Worm (Caenorhabditis elegans) whole organism, L2 larva: ENCODE data around the gene C01G5.5.
A peak's percentile ranks its signal among the peaks of the same experiment; 100 is the strongest.

ENCODE experiments used
- C34F6.9 ChIP-seq: fragments of 150-350 bp; optimal IDR thresholded peaks from 2 replicates; lab custom pipeline; 2014; ENCODE audit warnings: missing biosample characterization, missing genetic modification characterization
- F13H6.1 ChIP-seq: sonication (generic microtip); optimal IDR thresholded peaks from 2 replicates; lab custom pipeline; 2016; ENCODE audit warnings: missing genetic modification characterization, missing compliant biosample characterization
- R02D3.7 ChIP-seq: fragments of 150-350 bp; optimal IDR thresholded peaks from 2 replicates; lab custom pipeline; 2014; ENCODE audit warnings: missing biosample characterization, missing genetic modification characterization
- Y55F3AM.14 ChIP-seq: fragments of 200-800 bp; sonication (Bioruptor generic); optimal IDR thresholded peaks from 2 replicates; lab custom pipeline; 2018; ENCODE audit warnings: mild to moderate bottlenecking, missing genetic modification characterization, missing compliant biosample characterization
- ZK546.5 ChIP-seq: sonication (generic microtip); optimal IDR thresholded peaks from 2 replicates; lab custom pipeline; 2017; ENCODE audit warnings: missing biosample characterization, missing genetic modification characterization
- alr-1 ChIP-seq: fragments of 150-350 bp; optimal IDR thresholded peaks from 2 replicates; lab custom pipeline; 2014; ENCODE audit warnings: missing biosample characterization, missing genetic modification characterization
- aly-2 ChIP-seq: fragments of 150-350 bp; optimal IDR thresholded peaks from 2 replicates; lab custom pipeline; 2014; ENCODE audit warnings: missing biosample characterization, missing genetic modification characterization
- ama-1 ChIP-seq: fragments of 150-350 bp; optimal IDR thresholded peaks from 2 replicates; lab custom pipeline; 2018; ENCODE audit warnings: inconsistent platforms
- blmp-1 ChIP-seq: sonication (generic microtip); optimal IDR thresholded peaks from 2 replicates; lab custom pipeline; 2017; ENCODE audit warnings: missing genetic modification characterization, mild to moderate bottlenecking, missing compliant biosample characterization, antibody characterized with exemption, moderate library complexity; ENCODE audit not compliant: insufficient read depth
- ceh-16 ChIP-seq: fragments of 150-350 bp; optimal IDR thresholded peaks from 2 replicates; lab custom pipeline; 2014; ENCODE audit warnings: missing biosample characterization, missing genetic modification characterization
- ceh-82 ChIP-seq: fragments of 150-350 bp; optimal IDR thresholded peaks from 2 replicates; lab custom pipeline; 2014; ENCODE audit warnings: missing biosample characterization, missing genetic modification characterization
- crh-2 ChIP-seq: sonication (generic microtip); optimal IDR thresholded peaks from 2 replicates; lab custom pipeline; 2017; ENCODE audit warnings: missing biosample characterization, missing genetic modification characterization
- dmd-4 ChIP-seq: sonication (generic microtip); optimal IDR thresholded peaks from 2 replicates; lab custom pipeline; 2017; ENCODE audit warnings: missing biosample characterization, missing genetic modification characterization
- egl-27 ChIP-seq: sonication (generic microtip); optimal IDR thresholded peaks from 3 replicates; lab custom pipeline; 2017; ENCODE audit warnings: missing biosample characterization, missing genetic modification reagents, missing genetic modification characterization
- elt-1 ChIP-seq: fragments of 150-350 bp; optimal IDR thresholded peaks from 2 replicates; lab custom pipeline; 2014; ENCODE audit warnings: missing biosample characterization, missing genetic modification characterization
- elt-3 ChIP-seq: sonication (generic microtip); optimal IDR thresholded peaks from 2 replicates; lab custom pipeline; 2017; ENCODE audit warnings: missing biosample characterization, missing genetic modification characterization
- fos-1 ChIP-seq: fragments of 150-350 bp; optimal IDR thresholded peaks from 2 replicates; lab custom pipeline; 2014; ENCODE audit warnings: missing biosample characterization, missing genetic modification characterization
- gmeb-1 ChIP-seq: fragments of 150-350 bp; optimal IDR thresholded peaks from 2 replicates; lab custom pipeline; 2014; ENCODE audit warnings: missing biosample characterization, missing genetic modification characterization
- lin-11 ChIP-seq: fragments of 150-350 bp; sonication (generic microtip); optimal IDR thresholded peaks from 2 replicates; lab custom pipeline; 2014; ENCODE audit warnings: missing biosample characterization, missing genetic modification characterization, inconsistent platforms, mixed read lengths
- lin-13 ChIP-seq: fragments of 150-350 bp; optimal IDR thresholded peaks from 2 replicates; lab custom pipeline; 2014; ENCODE audit warnings: missing biosample characterization, missing genetic modification reagents, missing genetic modification characterization
- lin-39 ChIP-seq: fragments of 150-350 bp; optimal IDR thresholded peaks from 2 replicates; lab custom pipeline; 2014; ENCODE audit warnings: missing biosample characterization, missing genetic modification reagents, missing genetic modification characterization
- lsy-2 ChIP-seq, 2 experiments: fragments of 150-350 bp in 1 of 2; sonication (generic microtip) in 1 of 2; optimal IDR thresholded peaks; 2 replicates each; lab custom pipeline; 2014 to 2017; ENCODE audit warnings: missing biosample characterization in 2 of 2, missing genetic modification characterization in 2 of 2
- mab-5 ChIP-seq: fragments of 150-350 bp; optimal IDR thresholded peaks from 2 replicates; lab custom pipeline; 2014; ENCODE audit warnings: missing biosample characterization, missing genetic modification characterization
- mbf-1 ChIP-seq: sonication (generic microtip); optimal IDR thresholded peaks from 2 replicates; lab custom pipeline; 2017; ENCODE audit warnings: missing biosample characterization, missing genetic modification characterization
- mdl-1 ChIP-seq, 2 experiments: fragments of 150-350 bp in 1 of 2; sonication (generic microtip) in 1 of 2; optimal IDR thresholded peaks; 2 replicates each; lab custom pipeline; 2017; ENCODE audit warnings: missing biosample characterization in 2 of 2, missing genetic modification characterization in 2 of 2
- nhr-10 ChIP-seq: sonication (generic microtip); optimal IDR thresholded peaks from 2 replicates; lab custom pipeline; 2017; ENCODE audit warnings: missing biosample characterization, missing genetic modification characterization
- nhr-11 ChIP-seq: fragments of 150-350 bp; optimal IDR thresholded peaks from 2 replicates; lab custom pipeline; 2014; ENCODE audit warnings: missing biosample characterization, missing genetic modification characterization
- nhr-12 ChIP-seq: fragments of 150-350 bp; optimal IDR thresholded peaks from 2 replicates; lab custom pipeline; 2014; ENCODE audit warnings: missing biosample characterization, missing genetic modification characterization
- nhr-21 ChIP-seq: fragments of 150-350 bp; optimal IDR thresholded peaks from 2 replicates; lab custom pipeline; 2014; ENCODE audit warnings: missing biosample characterization, missing genetic modification characterization
- nhr-23 ChIP-seq: fragments of 150-350 bp; optimal IDR thresholded peaks from 2 replicates; lab custom pipeline; 2014; ENCODE audit warnings: missing biosample characterization, missing genetic modification reagents, missing genetic modification characterization
- nhr-237 ChIP-seq: fragments of 150-350 bp; optimal IDR thresholded peaks from 2 replicates; lab custom pipeline; 2014; ENCODE audit warnings: missing biosample characterization, missing genetic modification characterization
- nhr-6 ChIP-seq: fragments of 150-350 bp; optimal IDR thresholded peaks from 2 replicates; lab custom pipeline; 2014; ENCODE audit warnings: missing biosample characterization, missing genetic modification characterization
- peb-1 ChIP-seq: fragments of 150-350 bp; optimal IDR thresholded peaks from 2 replicates; lab custom pipeline; 2014; ENCODE audit warnings: missing biosample characterization, missing genetic modification characterization
- sem-4 ChIP-seq: fragments of 150-350 bp; optimal IDR thresholded peaks from 2 replicates; lab custom pipeline; 2014; ENCODE audit warnings: missing biosample characterization, missing genetic modification reagents, missing genetic modification characterization
- skn-1 ChIP-seq: sonication (generic microtip); optimal IDR thresholded peaks from 2 replicates; lab custom pipeline; 2017; ENCODE audit warnings: missing biosample characterization, missing genetic modification characterization
- sma-3 ChIP-seq: sonication (generic microtip); optimal IDR thresholded peaks from 2 replicates; lab custom pipeline; 2016; ENCODE audit warnings: missing genetic modification reagents, missing genetic modification characterization, missing compliant biosample characterization
- sma-9 ChIP-seq, 2 experiments: fragments of 150-350 bp in 1 of 2; sonication (generic microtip) in 1 of 2; optimal IDR thresholded peaks; 2 replicates each; lab custom pipeline; 2014 to 2016; ENCODE audit warnings: missing genetic modification characterization in 2 of 2, mild to moderate bottlenecking in 1 of 2, missing biosample characterization in 1 of 2, missing compliant biosample characterization in 1 of 2, missing genetic modification reagents in 1 of 2, moderate library complexity in 1 of 2
- snpc-4 ChIP-seq: fragments of 150-350 bp; optimal IDR thresholded peaks from 2 replicates; lab custom pipeline; 2014; ENCODE audit warnings: missing biosample characterization, missing genetic modification characterization
- unc-39 ChIP-seq: fragments of 150-350 bp; optimal IDR thresholded peaks from 2 replicates; lab custom pipeline; 2014; ENCODE audit warnings: missing biosample characterization, missing genetic modification characterization
- unc-55 ChIP-seq: fragments of 150-350 bp; sonication (generic microtip); optimal IDR thresholded peaks from 3 replicates; lab custom pipeline; 2014; ENCODE audit warnings: missing biosample characterization, missing genetic modification reagents, missing genetic modification characterization
- unc-62 ChIP-seq: fragments of 150-350 bp; optimal IDR thresholded peaks from 2 replicates; lab custom pipeline; 2014; ENCODE audit warnings: missing biosample characterization, missing genetic modification reagents, missing genetic modification characterization
- zag-1 ChIP-seq: fragments of 150-350 bp; optimal IDR thresholded peaks from 2 replicates; lab custom pipeline; 2014; ENCODE audit warnings: missing biosample characterization, missing genetic modification characterization
- ztf-1 ChIP-seq: fragments of 200-800 bp; sonication (Bioruptor generic); conservative IDR thresholded peaks from 2 replicates; pipeline ENCODE4 v1.3.6; 2022; ENCODE audit warnings: missing genetic modification characterization, missing compliant biosample characterization
- ztf-11 ChIP-seq: sonication (generic microtip); optimal IDR thresholded peaks from 2 replicates; lab custom pipeline; 2017; ENCODE audit warnings: missing biosample characterization, missing genetic modification characterization
- ztf-4 ChIP-seq: fragments of 150-350 bp; optimal IDR thresholded peaks from 2 replicates; lab custom pipeline; 2014; ENCODE audit warnings: missing biosample characterization, missing genetic modification characterization

C01G5.5 gene

ce11 chrIV:6502725-6503124, 21.7 kb upstream of the C01G5.5 start:
- TF ChIP-seq gmeb-1 (tag; lab: Kevin White, UChicago) (peak; percentile 30), fos-1 (tag; lab: Kevin White, UChicago) (peak; percentile 95), alr-1 (tag; lab: Kevin White, UChicago) (no peak), ztf-1 (GFP tag; lab: Robert Waterston, UW) (no peak), sma-3 (GFP tag; lab: Kevin White, UChicago) (no peak), crh-2 (tag; lab: Kevin White, UChicago) (peak; percentile 32), F13H6.1 (tag; lab: Kevin White, UChicago) (peak; percentile 16)
- TF ChIP-seq, all 48 proteins: peak for 4

DNA sequence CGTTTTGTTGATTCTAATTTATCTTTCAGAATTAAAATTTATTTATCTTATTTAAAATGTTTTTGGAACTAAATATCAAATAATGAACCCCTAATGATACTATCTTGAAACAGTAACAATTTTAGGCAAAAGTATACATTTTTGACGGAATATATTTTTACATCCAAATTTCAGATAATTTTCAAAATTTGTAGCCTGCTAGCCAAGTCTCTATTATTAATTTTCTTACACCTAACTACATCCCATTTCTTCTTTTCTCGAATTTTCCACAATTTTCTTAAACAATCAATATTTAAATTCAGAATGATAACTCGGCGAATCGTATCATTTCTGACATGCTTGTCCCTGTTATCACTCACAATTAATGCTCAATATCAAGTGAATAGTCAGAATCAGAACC, 18.0 kb upstream of the C01G5.5 start, which contains the start of gene pqn-89:
Gene pqn-89, plus strand, starts transcription at position 301 of the 400 bp plus-strand sequence.
- no peak for TF ChIP-seq elt-3 (tag; lab: Kevin White, UChicago)
- no peak for TF ChIP-seq R02D3.7
- TF ChIP-seq nhr-23 = no peak
- no peak for TF ChIP-seq unc-55 (GFP tag; lab: Kevin White, UChicago)

DNA sequence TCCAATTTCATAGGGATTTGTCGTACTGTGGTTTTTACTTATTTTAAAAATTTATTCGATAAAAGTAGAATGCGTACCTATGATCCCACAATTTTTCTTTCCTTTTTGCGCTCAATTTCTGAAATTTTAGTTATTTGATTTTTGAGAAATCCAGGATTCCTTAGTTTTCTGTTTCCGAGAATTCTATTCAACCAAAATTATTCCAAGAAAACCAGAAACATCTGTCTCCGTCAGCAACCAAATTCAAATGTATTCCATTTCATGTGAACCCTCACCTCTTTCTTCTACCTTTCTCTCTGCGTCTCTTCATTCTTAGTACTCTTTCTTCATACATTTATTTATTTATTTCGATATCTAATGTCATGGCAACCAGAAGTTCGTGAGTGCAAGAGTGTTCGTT, 12.6 kb upstream of the C01G5.5 start:
- TF ChIP-seq mbf-1 (tag; lab: Kevin White, UChicago) (no peak), ceh-16 (tag; lab: Kevin White, UChicago) (no peak), nhr-23 (no peak), nhr-11 (tag; lab: Kevin White, UChicago) (no peak), unc-39 (tag; lab: Kevin White, UChicago) (no peak), aly-2 (tag; lab: Kevin White, UChicago) (no peak), unc-55 (GFP tag; lab: Kevin White, UChicago) (no peak), skn-1 (tag; lab: Kevin White, UChicago) (no peak), nhr-21 (no peak), dmd-4 (tag; lab: Kevin White, UChicago) (no peak)

- TF ChIP-seq Y55F3AM.14 (GFP tag; lab: Kevin White, UChicago) (peak; percentile 1), sem-4 (no peak), lin-13 (peak; percentile 25), sma-3 (GFP tag; lab: Kevin White, UChicago) (no peak), nhr-12 (tag; lab: Kevin White, UChicago) (no peak), R02D3.7 (no peak), mdl-1 (tag; optimal IDR thresholded peaks at IDR 0.05; lab: Kevin White, UChicago) (no peak), nhr-23 (no peak), dmd-4 (tag; lab: Kevin White, UChicago) (no peak), peb-1 (no peak), ztf-1 (GFP tag; lab: Robert Waterston, UW) (no peak), unc-62 (no peak), ceh-82 (tag; lab: Kevin White, UChicago) (no peak), nhr-21 (peak; percentile 78), F13H6.1 (tag; lab: Kevin White, UChicago) (peak; percentile 10), ama-1 (lab: Kevin White, UChicago) (no peak), skn-1 (tag; lab: Kevin White, UChicago) (no peak), crh-2 (tag; lab: Kevin White, UChicago) (peak; percentile 40), C34F6.9 (tag; lab: Kevin White, UChicago) (peak; percentile 49), alr-1 (tag; lab: Kevin White, UChicago) (no peak), mab-5 (no peak), gmeb-1 (tag; lab: Kevin White, UChicago) (no peak), egl-27 (tag; lab: Kevin White, UChicago) (no peak), ceh-16 (tag; lab: Kevin White, UChicago) (no peak), elt-3 (tag; lab: Kevin White, UChicago) (no peak), elt-1 (tag; lab: Kevin White, UChicago) (no peak), unc-55 (GFP tag; lab: Kevin White, UChicago) (peak; percentile 56), nhr-6 (tag; lab: Kevin White, UChicago) (peak; percentile 48), fos-1 (tag; lab: Kevin White, UChicago) (no peak), mbf-1 (tag; lab: Kevin White, UChicago) (no peak), aly-2 (tag; lab: Kevin White, UChicago) (no peak), ztf-11 (tag; lab: Kevin White, UChicago) (no peak), lsy-2 (tag; optimal IDR thresholded peaks at IDR 0.05; lab: Kevin White, UChicago) (peak in 1 of 2 experiments; percentile 67), blmp-1 (tag; lab: Kevin White, UChicago) (no peak), zag-1 (tag; lab: Kevin White, UChicago) (peak; percentile 27), lin-11 (tag; lab: Kevin White, UChicago) (no peak), lin-39 (tag; lab: Kevin White, UChicago) (no peak), nhr-237 (tag; lab: Kevin White, UChicago) (no peak), snpc-4 (tag; lab: Kevin White, UChicago) (no peak), sma-9 (GFP tag; optimal IDR thresholded peaks at IDR 0.05; lab: Kevin White, UChicago) (peak; percentile 41), sma-9 (tag; optimal IDR thresholded peaks at IDR 0.05; lab: Kevin White, UChicago) (no peak), ZK546.5 (tag; lab: Kevin White, UChicago) (no peak), nhr-11 (tag; lab: Kevin White, UChicago) (no peak), ztf-4 (tag; lab: Kevin White, UChicago) (peak; percentile 33), nhr-10 (tag; lab: Kevin White, UChicago) (no peak)
These were observed 9.7 kb upstream of the C01G5.5 start for ce11 chrIV:6514700-6515099.
